Fruit fly (Drosophila melanogaster): ENCODE results near the gene CG3558.
A peak's percentile ranks its signal among the peaks of the same experiment; 100 is the strongest.

DNA sequence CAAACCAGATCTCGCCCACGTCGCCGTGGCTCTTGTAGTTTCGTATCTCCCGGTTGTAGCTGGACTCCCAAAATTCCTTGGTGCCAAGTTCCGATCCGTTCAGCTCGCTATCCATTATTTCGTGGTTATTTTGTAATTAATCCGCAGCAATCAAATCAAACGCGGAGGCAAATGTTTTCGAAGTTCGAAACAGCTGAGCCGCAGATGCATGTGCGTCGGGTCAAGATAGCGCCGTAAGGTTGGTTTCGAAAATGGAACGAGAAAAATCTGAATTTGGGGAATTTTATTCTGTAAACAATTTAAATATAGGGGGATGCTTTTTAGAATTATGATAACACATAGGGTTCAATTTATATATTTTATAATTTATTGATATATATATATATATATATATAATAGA is 13.6 kb upstream of the CG3558 start, which contains the start of gene CG9643:
- no peak for TF ChIP-seq pad (GFP tag; optimal IDR thresholded peaks at IDR 0.05)
- no peak for TF ChIP-seq CG7101 (tag; optimal IDR thresholded peaks at IDR 0.05)
- TF ChIP-seq CG12768 (GFP tag; optimal IDR thresholded peaks at IDR 0.05): no peak
- TF ChIP-seq Mnt (GFP tag; optimal IDR thresholded peaks at IDR 0.05): peak; percentile 92
- no peak for TF ChIP-seq CG11617 (GFP tag; optimal IDR thresholded peaks at IDR 0.05)
- no peak for TF ChIP-seq CG5204 (GFP tag; optimal IDR thresholded peaks at IDR 0.05)
- no peak for TF ChIP-seq CG7045 (GFP tag; optimal IDR thresholded peaks at IDR 0.05)
- TF ChIP-seq tj (GFP tag; optimal IDR thresholded peaks at IDR 0.05): no peak
